Fruit fly (Drosophila melanogaster) whole organism, adult: ENCODE data around the gene Ten-a.
A peak's percentile ranks its signal among the peaks of the same experiment; 100 is the strongest.

Experiments used
- CG11617 ChIP-seq: fragments of 200-800 bp; sonication (Bioruptor generic); optimal IDR thresholded peaks from 2 replicates; lab custom pipeline; 2017; ENCODE audit warnings: mild to moderate bottlenecking, missing biosample characterization, missing genetic modification reagents, missing genetic modification characterization
- CG12768 ChIP-seq: fragments of 200-800 bp; sonication (Bioruptor generic); optimal IDR thresholded peaks from 2 replicates; lab custom pipeline; 2017; ENCODE audit warnings: missing biosample characterization, missing genetic modification characterization, mild to moderate bottlenecking, moderate library complexity, missing genetic modification reagents
- CG14711 ChIP-seq: fragments of 200-800 bp; sonication (Bioruptor generic); optimal IDR thresholded peaks from 2 replicates; lab custom pipeline; 2018; ENCODE audit warnings: missing biosample characterization, mild to moderate bottlenecking, missing genetic modification characterization, moderate library complexity
- CG1620 ChIP-seq: fragments of 200-800 bp; sonication (Bioruptor generic); optimal IDR thresholded peaks from 2 replicates; lab custom pipeline; 2016; ENCODE audit warnings: missing biosample characterization, missing genetic modification characterization
- CG33017 ChIP-seq: fragments of 200-800 bp; sonication (Bioruptor generic); optimal IDR thresholded peaks from 2 replicates; lab custom pipeline; 2018; ENCODE audit warnings: missing biosample characterization, mild to moderate bottlenecking, missing genetic modification characterization, moderate library complexity
- CG5204 ChIP-seq: fragments of 200-800 bp; sonication (Bioruptor generic); optimal IDR thresholded peaks from 2 replicates; lab custom pipeline; 2016; ENCODE audit warnings: missing biosample characterization, missing genetic modification characterization
- CG7045 ChIP-seq: fragments of 200-800 bp; sonication (Bioruptor generic); optimal IDR thresholded peaks from 2 replicates; lab custom pipeline; 2017; ENCODE audit warnings: missing biosample characterization, mild to moderate bottlenecking, missing genetic modification characterization
- CG7101 ChIP-seq: fragments of 200-800 bp; sonication (Bioruptor generic); optimal IDR thresholded peaks from 2 replicates; lab custom pipeline; 2018; ENCODE audit warnings: missing biosample characterization, mild to moderate bottlenecking, missing genetic modification characterization, moderate library complexity
- Clk ChIP-seq: fragments of 200-800 bp; sonication (Bioruptor generic); optimal IDR thresholded peaks from 2 replicates; lab custom pipeline; 2017; ENCODE audit warnings: missing biosample characterization, missing genetic modification characterization
- Crg-1 ChIP-seq: fragments of 200-800 bp; sonication (Bioruptor generic); optimal IDR thresholded peaks from 2 replicates; lab custom pipeline; 2016; ENCODE audit warnings: missing biosample characterization, missing genetic modification characterization
- Hr96 ChIP-seq: fragments of 200-800 bp; sonication (Bioruptor generic); optimal IDR thresholded peaks from 2 replicates; lab custom pipeline; 2016; ENCODE audit warnings: missing biosample characterization, missing genetic modification characterization
- Mnt ChIP-seq: fragments of 200-800 bp; sonication (Bioruptor generic); optimal IDR thresholded peaks from 2 replicates; lab custom pipeline; 2016; ENCODE audit warnings: missing biosample characterization, mild to moderate bottlenecking, missing genetic modification characterization
- bab1 ChIP-seq: fragments of 200-800 bp; sonication (Bioruptor generic); optimal IDR thresholded peaks from 3 replicates; lab custom pipeline; 2019; ENCODE audit warnings: missing biosample characterization, mild to moderate bottlenecking, missing genetic modification characterization, moderate library complexity
- cic ChIP-seq: fragments of 200-800 bp; sonication (Bioruptor generic); optimal IDR thresholded peaks from 2 replicates; lab custom pipeline; 2017; ENCODE audit warnings: missing biosample characterization, mild to moderate bottlenecking, missing genetic modification characterization, moderate library complexity
- cnc ChIP-seq, 2 experiments: fragments of >200 bp; optimal IDR thresholded peaks; 2 replicates each; lab custom pipeline; 2017
- kay ChIP-seq: fragments of 200-800 bp; sonication (Bioruptor generic); peaks from one replicate; lab custom pipeline; 2016; ENCODE audit warnings: missing biosample characterization, missing genetic modification characterization, borderline replicate concordance
- ovo ChIP-seq: fragments of 200-800 bp; sonication (Bioruptor generic); optimal IDR thresholded peaks from 2 replicates; lab custom pipeline; 2016; ENCODE audit warnings: missing biosample characterization, missing genetic modification characterization
- pad ChIP-seq: fragments of 200-800 bp; sonication (Bioruptor generic); optimal IDR thresholded peaks from 3 replicates; lab custom pipeline; 2017; ENCODE audit warnings: missing biosample characterization, missing genetic modification characterization, mild to moderate bottlenecking, moderate library complexity, missing genetic modification reagents
- tj ChIP-seq: fragments of 200-800 bp; sonication (Bioruptor generic); optimal IDR thresholded peaks from 3 replicates; lab custom pipeline; 2017; ENCODE audit warnings: missing biosample characterization, mild to moderate bottlenecking, missing genetic modification characterization, moderate library complexity
- toe ChIP-seq: fragments of 200-800 bp; sonication (Bioruptor generic); optimal IDR thresholded peaks from 2 replicates; lab custom pipeline; 2016; ENCODE audit warnings: missing biosample characterization, missing genetic modification characterization

The Ten-a gene

dm6 chrX:12032136-12032682 lies 11.3 kb upstream of the Ten-a start, which contains the start of gene Cyp318a1:
Gene Cyp318a1, plus strand, starts transcription at chrX:12032632.
- TF ChIP-seq CG12768 (GFP tag; lab: Kevin White, UChicago) (no peak), cic (GFP tag; lab: Kevin White, UChicago) (no peak), Clk (GFP tag; lab: Kevin White, UChicago) (no peak), bab1 (GFP tag; lab: Kevin White, UChicago) (no peak), tj (GFP tag; lab: Kevin White, UChicago) (no peak), cnc (optimal IDR thresholded peaks at IDR 0.05; lab: Kevin White, UChicago) (no peak), CG11617 (GFP tag; lab: Kevin White, UChicago) (no peak), kay (GFP tag; lab: Kevin White, UChicago) (no peak), ovo (GFP tag; lab: Kevin White, UChicago) (no peak), Hr96 (GFP tag; lab: Kevin White, UChicago) (no peak), CG5204 (no peak), pad (GFP tag; lab: Kevin White, UChicago) (no peak)

- TF ChIP-seq tj (GFP tag; lab: Kevin White, UChicago) (no peak), Mnt (no peak), CG33017 (tag; lab: Kevin White, UChicago) (no peak), CG7101 (tag; lab: Kevin White, UChicago) (no peak), CG7045 (GFP tag; lab: Kevin White, UChicago) (no peak), pad (GFP tag; lab: Kevin White, UChicago) (no peak), CG11617 (GFP tag; lab: Kevin White, UChicago) (no peak), Crg-1 (GFP tag; lab: Kevin White, UChicago) (no peak), CG5204 (no peak), ovo (GFP tag; lab: Kevin White, UChicago) (no peak), kay (GFP tag; lab: Kevin White, UChicago) (no peak), bab1 (GFP tag; lab: Kevin White, UChicago) (no peak), cnc (optimal IDR thresholded peaks at IDR 0.05; lab: Kevin White, UChicago) (no peak), CG14711 (no peak), toe (GFP tag; lab: Kevin White, UChicago) (no peak), cic (GFP tag; lab: Kevin White, UChicago) (no peak), Clk (GFP tag; lab: Kevin White, UChicago) (no peak), CG12768 (GFP tag; lab: Kevin White, UChicago) (no peak)
These were observed 8.8 kb upstream of the Ten-a start for dm6 chrX:12034713-12035112.

dm6 chrX:12035207-12035606 lies 8.3 kb upstream of the Ten-a start:
- TF ChIP-seq cic (GFP tag; lab: Kevin White, UChicago) = no peak
- no peak for TF ChIP-seq Clk (GFP tag; lab: Kevin White, UChicago)
- TF ChIP-seq tj (GFP tag; lab: Kevin White, UChicago) = no peak
- no peak for TF ChIP-seq kay (GFP tag; lab: Kevin White, UChicago)
- no peak for TF ChIP-seq cnc (optimal IDR thresholded peaks at IDR 0.05; lab: Kevin White, UChicago)
- no peak for TF ChIP-seq CG33017 (tag; lab: Kevin White, UChicago)
- TF ChIP-seq bab1 (GFP tag; lab: Kevin White, UChicago) = peak; percentile 47

- TF ChIP-seq tj (GFP tag; lab: Kevin White, UChicago) (no peak), toe (GFP tag; lab: Kevin White, UChicago) (no peak), Crg-1 (GFP tag; lab: Kevin White, UChicago) (no peak), CG7045 (GFP tag; lab: Kevin White, UChicago) (no peak), cic (GFP tag; lab: Kevin White, UChicago) (no peak), Mnt (no peak), CG5204 (no peak), cnc (optimal IDR thresholded peaks at IDR 0.05; lab: Kevin White, UChicago) (no peak), CG7101 (tag; lab: Kevin White, UChicago) (no peak)
These were observed 6.8 kb downstream of the Ten-a start for dm6 chrX:12050292-12050691.

- TF ChIP-seq toe (GFP tag; lab: Kevin White, UChicago) = no peak
- no peak for TF ChIP-seq CG5204
- no peak for TF ChIP-seq ovo (GFP tag; lab: Kevin White, UChicago)
- no peak for TF ChIP-seq CG11617 (GFP tag; lab: Kevin White, UChicago)
- TF ChIP-seq CG33017 (tag; lab: Kevin White, UChicago) = no peak
- TF ChIP-seq Crg-1 (GFP tag; lab: Kevin White, UChicago) = no peak
- no peak for TF ChIP-seq pad (GFP tag; lab: Kevin White, UChicago)
- TF ChIP-seq kay (GFP tag; lab: Kevin White, UChicago) = no peak
- TF ChIP-seq CG12768 (GFP tag; lab: Kevin White, UChicago) = no peak
These were observed 13.0 kb downstream of the Ten-a start, which contains the start of gene Uch-L5R for dm6 chrX:12056535-12056934. Gene Uch-L5R, minus strand, starts transcription at chrX:12056635.

dm6 chrX:12059495-12059894 lies 16.0 kb downstream of the Ten-a start, which contains the start of gene Muc11A:
Gene Muc11A, plus strand, starts transcription at chrX:12059795.
- TF ChIP-seq CG1620 (GFP tag; lab: Kevin White, UChicago) (no peak), CG11617 (GFP tag; lab: Kevin White, UChicago) (no peak), CG12768 (GFP tag; lab: Kevin White, UChicago) (no peak), cic (GFP tag; lab: Kevin White, UChicago) (no peak), Mnt (no peak), ovo (GFP tag; lab: Kevin White, UChicago) (no peak), cnc (optimal IDR thresholded peaks at IDR 0.05; lab: Kevin White, UChicago) (no peak)
